Fruit fly (Drosophila melanogaster): ENCODE data around the gene ncd.
A peak's percentile ranks its signal among the peaks of the same experiment; 100 is the strongest.

The ncd gene

dm6 chr3R:29772090-29772794, 34.7 kb downstream of the ncd start (continued):
- TF ChIP-seq CG12744 (GFP tag; optimal IDR thresholded peaks at IDR 0.05) (no peak), CG8765 (GFP tag; IDR thresholded peaks at IDR 0.05) (peak; percentile 48; the same call in 1 of the 2 replicates), zfh1 (GFP tag; IDR thresholded peaks at IDR 0.05) (peak; percentile 32; the same call in 1 of the 3 replicates), CG8478 (optimal IDR thresholded peaks at IDR 0.05) (no peak), CG10274 (GFP tag; optimal IDR thresholded peaks at IDR 0.05) (peak; percentile 15), unpg (GFP tag; optimal IDR thresholded peaks at IDR 0.05) (no peak), CG17186 (GFP tag; optimal IDR thresholded peaks at IDR 0.05) (no peak), CG3995 (GFP tag; optimal IDR thresholded peaks at IDR 0.05) (peak; percentile 2), Hmr (GFP tag; optimal IDR thresholded peaks at IDR 0.05) (no peak), oc (tag; optimal IDR thresholded peaks at IDR 0.05) (no peak), run (tag; optimal IDR thresholded peaks at IDR 0.05) (no peak), CG12219 (GFP tag; optimal IDR thresholded peaks at IDR 0.05) (no peak), Hsf (GFP tag; optimal IDR thresholded peaks at IDR 0.05) (peak; percentile 8), CG12391 (tag; optimal IDR thresholded peaks at IDR 0.05) (peak; percentile 40), nmo (GFP tag; optimal IDR thresholded peaks at IDR 0.05) (peak; percentile 36), CG6689 (GFP tag; IDR thresholded peaks at IDR 0.05) (peak; percentile 43; the same call in 1 of the 2 replicates), zen2 (GFP tag; IDR thresholded peaks at IDR 0.05; ENCODE audit: partially characterized antibody) (no peak), ac (GFP tag; optimal IDR thresholded peaks at IDR 0.05) (no peak), H15 (GFP tag; IDR thresholded peaks at IDR 0.05) (no peak), so (GFP tag; IDR thresholded peaks at IDR 0.05) (no peak), CTCF (GFP tag; optimal IDR thresholded peaks at IDR 0.05) (no peak), CG3065 (GFP tag; optimal IDR thresholded peaks at IDR 0.05) (no peak), ATbp (GFP tag; optimal IDR thresholded peaks at IDR 0.05) (no peak), CG6683 (GFP tag; optimal IDR thresholded peaks at IDR 0.05) (no peak), CG6765 (GFP tag; optimal IDR thresholded peaks at IDR 0.05) (no peak), Taf1 (GFP tag; IDR thresholded peaks at IDR 0.05) (no peak), HHEX (GFP tag; optimal IDR thresholded peaks at IDR 0.05) (no peak), chinmo (GFP tag; IDR thresholded peaks at IDR 0.05; ENCODE audit: partially characterized antibody) (0 out of 4 replicates have a peak, but pooled peaks have one; percentile 8), CG2678 (tag; optimal IDR thresholded peaks at IDR 0.05) (peak; percentile 73), Hr3 (GFP tag; optimal IDR thresholded peaks at IDR 0.05) (peak; percentile 24), Med (GFP tag) (peak; percentile 24), Dref (GFP tag; IDR thresholded peaks at IDR 0.05) (no peak), scrt (GFP tag; optimal IDR thresholded peaks at IDR 0.05) (no peak), ci (GFP tag; IDR thresholded peaks at IDR 0.05) (no peak), MBD-R2 (GFP tag; IDR thresholded peaks at IDR 0.05) (no peak), esg (GFP tag; conservative IDR thresholded peaks at IDR 0.05) (no peak), CG10366 (GFP tag; IDR thresholded peaks at IDR 0.05) (peak; percentile 25; the same call in 1 of the 2 replicates), klu (GFP tag; IDR thresholded peaks at IDR 0.05) (no peak), CG10543 (GFP tag; optimal IDR thresholded peaks at IDR 0.05) (peak; percentile 23), toy (GFP tag; IDR thresholded peaks at IDR 0.05) (no peak), CG13894 (tag; optimal IDR thresholded peaks at IDR 0.05) (no peak), ranshi (GFP tag; IDR thresholded peaks at IDR 0.05) (no peak), tll (GFP tag; optimal IDR thresholded peaks at IDR 0.05) (no peak), CG8924 (tag; optimal IDR thresholded peaks at IDR 0.05) (no peak), tio (GFP tag; optimal IDR thresholded peaks at IDR 0.05) (peak; percentile 62), CG2712 (tag; optimal IDR thresholded peaks at IDR 0.05) (peak; percentile 27), sisA (GFP tag; IDR thresholded peaks at IDR 0.05) (no peak; the same call in 1 of the 2 replicates), gro (GFP tag; optimal IDR thresholded peaks at IDR 0.05) (no peak), Chrac-16 (GFP tag; optimal IDR thresholded peaks at IDR 0.05) (peak; percentile 14), CG17829 (tag; optimal IDR thresholded peaks at IDR 0.05) (no peak), CG10654 (GFP tag; optimal IDR thresholded peaks at IDR 0.05) (peak; percentile 25)

Measured in whole organism, embryonic.